Worm (Caenorhabditis elegans) whole organism, late embryonic: ENCODE data around the gene hmit-1.1.

Experiments used
- F13H6.1 ChIP-seq: sonication (generic microtip); optimal IDR thresholded peaks from 2 replicates; lab custom pipeline; 2016; ENCODE audit warnings: missing genetic modification characterization, missing compliant biosample characterization
- ama-1 ChIP-seq: fragments of 150-350 bp; optimal IDR thresholded peaks from 2 replicates; lab custom pipeline; 2014
- ceh-19 ChIP-seq: fragments of 200-800 bp; sonication (Bioruptor generic); optimal IDR thresholded peaks from 2 replicates; lab custom pipeline; 2018; ENCODE audit warnings: mild to moderate bottlenecking, missing genetic modification characterization, missing compliant biosample characterization
- ceh-48 ChIP-seq: sonication (generic microtip); optimal IDR thresholded peaks from 2 replicates; lab custom pipeline; 2016; ENCODE audit warnings: missing genetic modification characterization, inconsistent platforms, missing compliant biosample characterization
- ceh-6 ChIP-seq: fragments of 200-800 bp; sonication (Bioruptor generic); optimal IDR thresholded peaks from 2 replicates; lab custom pipeline; 2018; ENCODE audit warnings: mild to moderate bottlenecking, missing genetic modification characterization, missing compliant biosample characterization
- che-1 ChIP-seq: sonication (generic microtip); optimal IDR thresholded peaks from 2 replicates; lab custom pipeline; 2016; ENCODE audit warnings: mild to moderate bottlenecking, missing genetic modification characterization, missing compliant biosample characterization
- ets-4 ChIP-seq: sonication (generic microtip); optimal IDR thresholded peaks from 2 replicates; lab custom pipeline; 2016; ENCODE audit warnings: missing genetic modification characterization, missing compliant biosample characterization
- fkh-10 ChIP-seq: fragments of 150-350 bp; optimal IDR thresholded peaks from 2 replicates; lab custom pipeline; 2014; ENCODE audit warnings: missing biosample characterization, missing genetic modification reagents, missing genetic modification characterization
- hlh-8 ChIP-seq: sonication (generic microtip); optimal IDR thresholded peaks from 2 replicates; lab custom pipeline; 2016; ENCODE audit warnings: missing genotype, missing genetic modification characterization, missing compliant biosample characterization
- ref-2 ChIP-seq: sonication (generic microtip); optimal IDR thresholded peaks from 2 replicates; lab custom pipeline; 2016; ENCODE audit warnings: missing genetic modification characterization, missing compliant biosample characterization
- syd-9 ChIP-seq: sonication (generic microtip); optimal IDR thresholded peaks from 2 replicates; lab custom pipeline; 2016; ENCODE audit warnings: mild to moderate bottlenecking, missing genetic modification characterization, moderate library complexity, missing compliant biosample characterization
- unc-55 ChIP-seq: sonication (generic microtip); optimal IDR thresholded peaks from 2 replicates; lab custom pipeline; 2017; ENCODE audit warnings: missing biosample characterization, missing genetic modification reagents, missing genetic modification characterization

DNA sequence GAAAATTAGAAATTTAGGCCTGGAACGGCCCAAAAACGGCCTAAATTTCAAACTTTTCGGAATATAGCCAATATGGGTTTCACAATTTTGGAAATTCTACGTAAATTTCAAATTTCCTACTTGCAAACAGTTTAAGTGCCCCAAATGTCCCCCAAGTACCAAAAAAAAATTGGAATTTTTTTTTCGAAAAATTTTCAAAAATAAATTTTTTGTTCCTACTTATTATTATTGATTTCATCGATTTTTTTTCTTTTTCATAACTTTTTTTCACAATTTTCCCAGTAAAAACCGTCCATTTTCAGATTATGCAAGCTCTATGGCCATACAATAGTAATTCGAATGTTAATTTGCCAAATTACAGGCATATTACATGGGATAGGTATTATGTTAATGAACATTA, 54.9 kb downstream of the hmit-1.1 start, which contains the start of gene Y51A2D.21:
- TF ChIP-seq ets-4 (tag; lab: Kevin White, UChicago) (no peak), ceh-48 (tag; lab: Kevin White, UChicago) (no peak), ref-2 (no peak), fkh-10 (no peak), che-1 (tag; lab: Kevin White, UChicago) (no peak), ceh-19 (GFP tag; lab: Kevin White, UChicago) (no peak), hlh-8 (tag; lab: Kevin White, UChicago) (no peak), F13H6.1 (tag; lab: Kevin White, UChicago) (no peak), syd-9 (tag; lab: Kevin White, UChicago) (no peak), unc-55 (GFP tag; lab: Kevin White, UChicago) (no peak), ceh-6 (GFP tag; lab: Kevin White, UChicago) (no peak), ama-1 (no peak)
